Worm (Caenorhabditis elegans) whole organism, young adult: ENCODE measurements around the gene F37A4.5.

Experiments used
- lsy-27 ChIP-seq: sonication (generic microtip); optimal IDR thresholded peaks from 2 replicates; lab custom pipeline; 2017; ENCODE audit warnings: missing genetic modification characterization, mild to moderate bottlenecking, missing compliant biosample characterization, antibody characterized with exemption, missing genotype, borderline replicate concordance; ENCODE audit not compliant: insufficient read depth
- madf-10 ChIP-seq: sonication (generic microtip); optimal IDR thresholded peaks from 2 replicates; lab custom pipeline; 2016; ENCODE audit warnings: mild to moderate bottlenecking, missing genetic modification characterization, missing compliant biosample characterization
- rec-8 ChIP-seq, 2 experiments: sonication (generic microtip); optimal IDR thresholded peaks; 2 replicates each; lab custom pipeline; 2016; ENCODE audit warnings: mild to moderate bottlenecking in 2 of 2, missing genetic modification characterization in 2 of 2, missing genetic modification reagents in 2 of 2, missing genotype in 2 of 2, missing biosample characterization in 1 of 2, missing compliant biosample characterization in 1 of 2, moderate library complexity in 1 of 2

- TF ChIP-seq lsy-27 (tag; lab: Kevin White, UChicago) (no peak), rec-8 (tag; optimal IDR thresholded peaks at IDR 0.05; lab: Kevin White, UChicago) (no peak), madf-10 (tag; lab: Kevin White, UChicago) (no peak)
Observed at ce11 chrIII:6725489-6725888, 13.8 kb downstream of the F37A4.5 start, which contains the start of gene wdr-4.
